Worm (Caenorhabditis elegans) whole organism, early embryonic: ENCODE results near the gene fbxa-152.
"Not testable (repeated sequence)": the region's sequence is repeated elsewhere in the genome, so short reads cannot be mapped to it uniquely, and the experiment has no call there.

ENCODE experiments used
- F13C5.2 ChIP-seq: sonication (generic microtip); optimal IDR thresholded peaks from 2 replicates; lab custom pipeline; 2017; ENCODE audit warnings: mild to moderate bottlenecking, missing genetic modification characterization, inconsistent platforms, missing compliant biosample characterization
- ama-1 ChIP-seq: fragments of 150-350 bp; optimal IDR thresholded peaks from 2 replicates; lab custom pipeline; 2014
- ceh-36 ChIP-seq: sonication (generic microtip); optimal IDR thresholded peaks from 2 replicates; lab custom pipeline; 2016; ENCODE audit warnings: missing genetic modification characterization, inconsistent platforms, missing compliant biosample characterization
- flt-1 ChIP-seq: fragments of 200-800 bp; sonication (Bioruptor generic); IDR thresholded peaks from 2 replicates; pipeline ENCODE4 v1.3.6; 2022; ENCODE audit warnings: missing genetic modification characterization, missing compliant biosample characterization
- hmbx-1 ChIP-seq: sonication (generic microtip); optimal IDR thresholded peaks from 2 replicates; lab custom pipeline; 2016; ENCODE audit warnings: mild to moderate bottlenecking, missing genetic modification characterization, missing compliant biosample characterization
- hmg-4 ChIP-seq: fragments of 200-800 bp; sonication (Bioruptor generic); optimal IDR thresholded peaks from 2 replicates; lab custom pipeline; 2018; ENCODE audit warnings: mild to moderate bottlenecking, missing genetic modification characterization, missing compliant biosample characterization
- tbx-37 ChIP-seq: fragments of 200-800 bp; sonication (Bioruptor generic); conservative IDR thresholded peaks from 2 replicates; pipeline ENCODE4 v1.3.6; 2022; ENCODE audit warnings: missing genetic modification reagents, missing genetic modification characterization, missing compliant biosample characterization
- tra-4 ChIP-seq: sonication (generic microtip); optimal IDR thresholded peaks from 2 replicates; lab custom pipeline; 2017; ENCODE audit warnings: missing genetic modification characterization, missing compliant biosample characterization

- not testable (repeated sequence) for TF ChIP-seq ama-1 (lab: Kevin White, UChicago); hmbx-1 (tag; lab: Kevin White, UChicago); tbx-37 (GFP tag; lab: Robert Waterston, UW); flt-1 (GFP tag; lab: Robert Waterston, UW); ceh-36 (tag; lab: Kevin White, UChicago); tra-4; hmg-4 (GFP tag; lab: Kevin White, UChicago); F13C5.2
Observed at ce11 chrV:15643192-15643591, 41.0 kb upstream of the fbxa-152 start, which contains the start of gene C55A1.4.
